Worm (Caenorhabditis elegans) whole organism, L4 larva: ENCODE results near the gene ZK688.9.

ENCODE experiments used
- F44E2.7 ChIP-seq: fragments of 200-800 bp; sonication (Bioruptor generic); IDR thresholded peaks from 2 replicates; pipeline ENCODE4 v2.1.2; 2022; ENCODE audit warnings: missing genetic modification characterization, missing compliant biosample characterization
- F49E8.2 ChIP-seq: sonication (generic microtip); optimal IDR thresholded peaks from 2 replicates; lab custom pipeline; 2016; ENCODE audit warnings: missing compliant biosample characterization, mild to moderate bottlenecking, missing genetic modification characterization, borderline replicate concordance
- T20F7.1 ChIP-seq: fragments of 200-800 bp; sonication (Bioruptor generic); optimal IDR thresholded peaks from 2 replicates; lab custom pipeline; 2018; ENCODE audit warnings: mild to moderate bottlenecking, missing genetic modification characterization, missing compliant biosample characterization
- ZK337.2 ChIP-seq: fragments of 200-800 bp; sonication (Bioruptor generic); IDR thresholded peaks from 2 replicates; pipeline ENCODE4 v1.3.6; 2022; ENCODE audit warnings: missing genetic modification reagents, missing genetic modification characterization, missing compliant biosample characterization
- aha-1 ChIP-seq: fragments of 150-350 bp; peaks from one replicate; lab custom pipeline; 2014; ENCODE audit warnings: missing biosample characterization, missing genetic modification characterization
- aly-2 ChIP-seq: sonication (generic microtip); optimal IDR thresholded peaks from 2 replicates; lab custom pipeline; 2018; ENCODE audit warnings: missing biosample characterization, missing genetic modification characterization
- arid-1 ChIP-seq: fragments of 200-800 bp; sonication (Bioruptor generic); conservative IDR thresholded peaks from 2 replicates; pipeline ENCODE4 v1.3.6; 2022; ENCODE audit warnings: missing genetic modification reagents, missing genetic modification characterization, missing compliant biosample characterization
- attf-4 ChIP-seq: sonication (generic microtip); optimal IDR thresholded peaks from 3 replicates; lab custom pipeline; 2017; ENCODE audit warnings: missing biosample characterization, missing genetic modification characterization
- ceh-20 ChIP-seq: fragments of 200-800 bp; sonication (Bioruptor generic); IDR thresholded peaks from 2 replicates; pipeline ENCODE4 v1.3.6; 2022; ENCODE audit warnings: missing genetic modification reagents, missing genetic modification characterization, missing compliant biosample characterization
- ceh-62 ChIP-seq: sonication (generic microtip); optimal IDR thresholded peaks from 2 replicates; lab custom pipeline; 2017; ENCODE audit warnings: missing biosample characterization, missing genetic modification characterization
- ceh-82 ChIP-seq: sonication (generic microtip); optimal IDR thresholded peaks from 2 replicates; lab custom pipeline; 2017; ENCODE audit warnings: missing biosample characterization, missing genetic modification characterization
- cey-2 ChIP-seq: sonication (generic microtip); optimal IDR thresholded peaks from 3 replicates; lab custom pipeline; 2017; ENCODE audit warnings: missing genetic modification characterization, mild to moderate bottlenecking, missing compliant biosample characterization, antibody characterized with exemption, borderline replicate concordance; ENCODE audit not compliant: insufficient read depth
- ctbp-1 ChIP-seq: fragments of 200-800 bp; sonication (Bioruptor generic); IDR thresholded peaks from 2 replicates; pipeline ENCODE4 v1.3.6; 2022; ENCODE audit warnings: missing genetic modification reagents, missing genetic modification characterization, missing compliant biosample characterization
- dmd-6 ChIP-seq: fragments of 200-800 bp; sonication (Bioruptor generic); IDR thresholded peaks from 2 replicates; pipeline ENCODE4 v1.3.6; 2022; ENCODE audit warnings: missing genetic modification reagents, missing genetic modification characterization, missing compliant biosample characterization
- dmd-8 ChIP-seq: fragments of 200-800 bp; sonication (Bioruptor generic); IDR thresholded peaks from 2 replicates; pipeline ENCODE4 v1.3.6; 2022; ENCODE audit warnings: missing genetic modification characterization, missing compliant biosample characterization
- dpl-1 ChIP-seq: fragments of 150-350 bp; optimal IDR thresholded peaks from 2 replicates; lab custom pipeline; 2014; ENCODE audit warnings: missing biosample characterization, missing genetic modification reagents, missing genetic modification characterization
- hmg-1.1 ChIP-seq: fragments of 200-800 bp; sonication (Bioruptor generic); IDR thresholded peaks from 2 replicates; pipeline ENCODE4 v1.3.6; 2022; ENCODE audit warnings: missing genetic modification reagents, missing genetic modification characterization, missing compliant biosample characterization
- lin-1 ChIP-seq: fragments of 200-800 bp; sonication (Bioruptor generic); IDR thresholded peaks from 2 replicates; pipeline ENCODE4 v1.3.6; 2022; ENCODE audit warnings: missing genetic modification reagents, missing genetic modification characterization, missing compliant biosample characterization
- lin-38 ChIP-seq: fragments of 200-800 bp; sonication (Bioruptor generic); IDR thresholded peaks from 2 replicates; pipeline ENCODE4 v1.3.6; 2022; ENCODE audit warnings: missing genetic modification reagents, missing genetic modification characterization, missing compliant biosample characterization
- madf-5 ChIP-seq, 2 experiments: fragments of 200-800 bp; sonication (Bioruptor generic); IDR thresholded peaks; 2 replicates each; pipeline ENCODE4 v1.3.6; 2022; ENCODE audit warnings: missing compliant biosample characterization in 2 of 2, missing genetic modification characterization in 2 of 2
- madf-9 ChIP-seq: fragments of 200-800 bp; sonication (Bioruptor generic); conservative IDR thresholded peaks from 2 replicates; pipeline ENCODE4 v1.3.6; 2022; ENCODE audit warnings: missing genetic modification reagents, missing genetic modification characterization, missing compliant biosample characterization
- nhr-102 ChIP-seq: sonication (generic microtip); optimal IDR thresholded peaks from 2 replicates; lab custom pipeline; 2016; ENCODE audit warnings: mild to moderate bottlenecking, missing genetic modification characterization, moderate library complexity, missing compliant biosample characterization
- nhr-6 ChIP-seq: fragments of 150-350 bp; optimal IDR thresholded peaks from 2 replicates; lab custom pipeline; 2014; ENCODE audit warnings: missing biosample characterization, missing genetic modification characterization
- nhr-76 ChIP-seq: fragments of 150-350 bp; optimal IDR thresholded peaks from 2 replicates; lab custom pipeline; 2014; ENCODE audit warnings: missing biosample characterization, missing genetic modification characterization
- set-16 ChIP-seq: fragments of 200-800 bp; sonication (Bioruptor generic); IDR thresholded peaks from 2 replicates; pipeline ENCODE4 v1.3.6; 2022; ENCODE audit warnings: missing genetic modification reagents, missing genetic modification characterization, missing compliant biosample characterization
- spr-3 ChIP-seq: fragments of 200-800 bp; sonication (Bioruptor generic); optimal IDR thresholded peaks from 2 replicates; lab custom pipeline; 2018; ENCODE audit warnings: mild to moderate bottlenecking, missing genetic modification characterization, missing compliant biosample characterization
- unc-39 ChIP-seq: sonication (generic microtip); optimal IDR thresholded peaks from 2 replicates; lab custom pipeline; 2017; ENCODE audit warnings: missing biosample characterization, missing genetic modification characterization
- unc-62 ChIP-seq, 3 experiments: fragments of 150-350 bp in 1 of 3; sonication (generic microtip); optimal IDR thresholded peaks in 2 of 3; peaks in 1 of 3; 1 replicate in 1 of 3; 2 replicates in 2 of 3; lab custom pipeline; 2014 to 2017; ENCODE audit warnings: missing biosample characterization in 3 of 3, missing genetic modification characterization in 3 of 3, missing genetic modification reagents in 3 of 3, missing genotype in 1 of 3
- zfp-2 ChIP-seq: sonication (generic microtip); optimal IDR thresholded peaks from 2 replicates; lab custom pipeline; 2016; ENCODE audit warnings: mild to moderate bottlenecking, missing genetic modification characterization, missing compliant biosample characterization
- zip-11 ChIP-seq: fragments of 200-800 bp; sonication (Bioruptor generic); IDR thresholded peaks from 2 replicates; pipeline ENCODE4 v1.3.6; 2022; ENCODE audit warnings: missing genetic modification characterization, missing compliant biosample characterization

Gene ZK688.9

ce11 chrIII:7838907-7839642 is 43.7 kb downstream of the ZK688.9 start, which contains the start of gene ceh-23:
Gene ceh-23, plus strand, starts transcription at chrIII:7839592.
- no peak for TF ChIP-seq set-16 (GFP tag; lab: Robert Waterston, UW)
- no peak for TF ChIP-seq unc-39 (tag; lab: Kevin White, UChicago)
- no peak for TF ChIP-seq nhr-6 (tag; lab: Kevin White, UChicago)
- no peak for TF ChIP-seq aly-2 (tag; lab: Kevin White, UChicago)
- no peak for TF ChIP-seq dmd-6
- TF ChIP-seq lin-1 (GFP tag; lab: Robert Waterston, UW) = no peak
- no peak for TF ChIP-seq arid-1 (GFP tag; lab: Robert Waterston, UW)
- TF ChIP-seq zfp-2 = no peak
- TF ChIP-seq ceh-20 = no peak
- no peak for TF ChIP-seq dpl-1 (GFP tag; lab: Kevin White, UChicago)

ce11 chrIII:7837567-7837966 is 45.2 kb downstream of the ZK688.9 start:
- no peak for TF ChIP-seq madf-9 (GFP tag; lab: Robert Waterston, UW)
- no peak for TF ChIP-seq ceh-82
- TF ChIP-seq zip-11 (GFP tag; lab: Robert Waterston, UW) = no peak
- no peak for TF ChIP-seq F44E2.7 (GFP tag; lab: Robert Waterston, UW)
- TF ChIP-seq lin-38 (GFP tag; lab: Robert Waterston, UW) = no peak
- TF ChIP-seq aha-1 (tag; lab: Kevin White, UChicago) = no peak
- no peak for TF ChIP-seq nhr-102
- no peak for TF ChIP-seq ceh-62
- no peak for TF ChIP-seq T20F7.1
- no peak for TF ChIP-seq dmd-8 (GFP tag; lab: Robert Waterston, UW)
- TF ChIP-seq nhr-76 (tag; lab: Kevin White, UChicago) = no peak
- no peak for TF ChIP-seq ZK337.2
- no peak for TF ChIP-seq hmg-1.1 (GFP tag; lab: Robert Waterston, UW)

- TF ChIP-seq F44E2.7 (GFP tag; lab: Robert Waterston, UW) (no peak), unc-62 (GFP tag; optimal IDR thresholded peaks at IDR 0.05 in 1 of 2; lab: Kevin White, UChicago) (peak in 1 of 2 experiments; percentile 13), unc-62 (tag; optimal IDR thresholded peaks at IDR 0.05; lab: Kevin White, UChicago) (no peak)
These were observed 47.1 kb downstream of the ZK688.9 start for ce11 chrIII:7835684-7836083.

- TF ChIP-seq attf-4 (tag; lab: Kevin White, UChicago) = no peak
- no peak for TF ChIP-seq cey-2 (tag; lab: Kevin White, UChicago)
- no peak for TF ChIP-seq ctbp-1 (GFP tag; lab: Robert Waterston, UW)
- no peak for TF ChIP-seq F49E8.2 (tag; lab: Kevin White, UChicago)
- no peak for TF ChIP-seq spr-3 (GFP tag; lab: Kevin White, UChicago)
- no peak for TF ChIP-seq lin-1 (GFP tag; lab: Robert Waterston, UW)
These were observed 48.0 kb downstream of the ZK688.9 start for ce11 chrIII:7834848-7835247.

- TF ChIP-seq madf-5 (GFP tag; IDR thresholded peaks at IDR 0.05; lab: Robert Waterston, UW) = no peak
These were observed 50.3 kb downstream of the ZK688.9 start for ce11 chrIII:7832473-7832872.
